Worm (Caenorhabditis elegans) whole organism, L3 larva: ENCODE data around the gene C35B8.3.
A peak's percentile ranks its signal among the peaks of the same experiment; 100 is the strongest.

Experiments
- ceh-82 ChIP-seq: fragments of 150-350 bp; optimal IDR thresholded peaks from 2 replicates; lab custom pipeline; 2014; ENCODE audit warnings: missing biosample characterization, missing genetic modification characterization
- ceh-9 ChIP-seq: sonication (generic microtip); optimal IDR thresholded peaks from 2 replicates; lab custom pipeline; 2018; ENCODE audit warnings: missing biosample characterization, missing genetic modification characterization
- egl-5 ChIP-seq: fragments of 150-350 bp; optimal IDR thresholded peaks from 2 replicates; lab custom pipeline; 2017; ENCODE audit warnings: missing biosample characterization, missing genetic modification reagents, missing genetic modification characterization, inconsistent platforms
- elt-1 ChIP-seq: fragments of 150-350 bp; optimal IDR thresholded peaks from 2 replicates; lab custom pipeline; 2014; ENCODE audit warnings: missing biosample characterization, missing genetic modification characterization
- elt-2 ChIP-seq: sonication (generic microtip); optimal IDR thresholded peaks from 2 replicates; lab custom pipeline; 2016; ENCODE audit warnings: missing genetic modification reagents, mild to moderate bottlenecking, missing genetic modification characterization, missing compliant biosample characterization
- elt-3 ChIP-seq, 3 experiments: fragments of 150-350 bp in 1 of 3; sonication (generic microtip) in 2 of 3; optimal IDR thresholded peaks; 2 replicates in 2 of 3; 4 replicates in 1 of 3; lab custom pipeline; 2014 to 2017; ENCODE audit warnings: missing biosample characterization in 3 of 3, missing genetic modification characterization in 3 of 3
- eor-1 ChIP-seq, 2 experiments: fragments of 150-350 bp; optimal IDR thresholded peaks; 2 replicates each; lab custom pipeline; 2014 to 2018; ENCODE audit warnings: missing biosample characterization in 2 of 2, missing genetic modification characterization in 2 of 2
- fkh-2 ChIP-seq: fragments of 150-350 bp; optimal IDR thresholded peaks from 2 replicates; lab custom pipeline; 2014; ENCODE audit warnings: missing biosample characterization, missing genetic modification reagents, missing genetic modification characterization
- hmg-11 ChIP-seq: sonication (generic microtip); optimal IDR thresholded peaks from 2 replicates; lab custom pipeline; 2016; ENCODE audit warnings: missing genetic modification characterization, missing compliant biosample characterization
- lin-15B ChIP-seq: fragments of 150-350 bp; optimal IDR thresholded peaks from 2 replicates; lab custom pipeline; 2014; ENCODE audit warnings: missing biosample characterization, missing genetic modification characterization
- mml-1 ChIP-seq: fragments of 150-350 bp; sonication (generic microtip); optimal IDR thresholded peaks from 3 replicates; lab custom pipeline; 2014; ENCODE audit warnings: missing biosample characterization, missing genetic modification characterization
- nfya-1 ChIP-seq: sonication (generic microtip); optimal IDR thresholded peaks from 2 replicates; lab custom pipeline; 2017; ENCODE audit warnings: missing genetic modification characterization, mild to moderate bottlenecking, missing compliant biosample characterization, antibody characterized with exemption, moderate library complexity; ENCODE audit not compliant: insufficient read depth
- nhr-25 ChIP-seq: sonication (generic microtip); optimal IDR thresholded peaks from 2 replicates; lab custom pipeline; 2017; ENCODE audit warnings: missing biosample characterization, missing genetic modification characterization
- nhr-76 ChIP-seq: fragments of 150-350 bp; sonication (generic microtip); optimal IDR thresholded peaks from 5 replicates; lab custom pipeline; 2014; ENCODE audit warnings: missing biosample characterization, missing genetic modification characterization
- nhr-77 ChIP-seq: fragments of 150-350 bp; optimal IDR thresholded peaks from 2 replicates; lab custom pipeline; 2014; ENCODE audit warnings: missing biosample characterization, missing genetic modification characterization
- sea-2 ChIP-seq: fragments of 150-350 bp; sonication (generic microtip); optimal IDR thresholded peaks from 4 replicates; lab custom pipeline; 2014; ENCODE audit warnings: missing biosample characterization, missing genetic modification reagents, missing genetic modification characterization
- skn-1 ChIP-seq: fragments of 150-350 bp; optimal IDR thresholded peaks from 2 replicates; lab custom pipeline; 2014; ENCODE audit warnings: missing biosample characterization, missing genetic modification characterization
- snpc-4 ChIP-seq: fragments of 150-350 bp; optimal IDR thresholded peaks from 2 replicates; lab custom pipeline; 2014; ENCODE audit warnings: missing biosample characterization, missing genetic modification characterization

Gene C35B8.3

DNA sequence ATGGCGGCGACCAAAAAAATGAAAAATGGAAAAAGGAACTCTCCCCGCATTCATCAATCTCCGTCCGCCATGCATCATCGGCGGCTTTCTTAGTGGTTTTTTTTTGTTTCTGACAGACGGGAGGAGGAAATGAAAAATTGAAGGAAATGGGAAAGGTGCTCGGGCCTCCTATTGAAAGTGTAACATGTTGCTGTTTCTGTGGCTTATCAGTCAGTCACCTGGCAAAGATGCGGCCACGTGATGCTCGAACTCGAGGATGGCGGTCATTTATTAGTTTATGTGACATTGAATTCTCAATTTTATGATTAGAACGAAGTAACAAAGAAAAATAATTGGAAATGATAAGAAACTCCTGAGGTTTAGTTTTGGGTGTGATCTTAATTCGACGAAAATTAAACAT lies 50.9 kb downstream of the C35B8.3 start (continued):
- TF ChIP-seq nhr-76: no peak
- TF ChIP-seq nhr-25: no peak
- TF ChIP-seq fkh-2 (tag; lab: Kevin White, UChicago): no peak
- TF ChIP-seq mml-1 (tag; lab: Kevin White, UChicago): no peak
- TF ChIP-seq skn-1 (tag; lab: Kevin White, UChicago): no peak
- peak; percentile 96 for TF ChIP-seq elt-2 (tag; lab: Kevin White, UChicago)
- TF ChIP-seq nfya-1 (tag; lab: Kevin White, UChicago): peak; percentile 37
- no peak for TF ChIP-seq sea-2 (GFP tag; lab: Kevin White, UChicago)
- no peak for TF ChIP-seq hmg-11
- no peak for TF ChIP-seq elt-3 (tag; optimal IDR thresholded peaks at IDR 0.05; lab: Kevin White, UChicago)
- no peak for TF ChIP-seq ceh-9 (tag; lab: Kevin White, UChicago)
- TF ChIP-seq egl-5 (tag; lab: Kevin White, UChicago): peak; percentile 24
- TF ChIP-seq ceh-82 (tag; lab: Kevin White, UChicago): no peak
- no peak for TF ChIP-seq eor-1 (tag; optimal IDR thresholded peaks at IDR 0.05; lab: Kevin White, UChicago)
- TF ChIP-seq elt-1: no peak
- no peak for TF ChIP-seq nhr-77 (tag; lab: Kevin White, UChicago)
- no peak for TF ChIP-seq lin-15B (tag; lab: Kevin White, UChicago)
- no peak for TF ChIP-seq snpc-4 (tag; lab: Kevin White, UChicago)
